Worm (Caenorhabditis elegans) whole organism, dauer: ENCODE measurements around the gene ttr-42.

Experiments used
- unc-62 ChIP-seq: sonication (generic microtip); optimal IDR thresholded peaks from 2 replicates; lab custom pipeline; 2017; ENCODE audit warnings: missing biosample characterization, missing genetic modification reagents, missing genetic modification characterization

The ttr-42 gene

DNA sequence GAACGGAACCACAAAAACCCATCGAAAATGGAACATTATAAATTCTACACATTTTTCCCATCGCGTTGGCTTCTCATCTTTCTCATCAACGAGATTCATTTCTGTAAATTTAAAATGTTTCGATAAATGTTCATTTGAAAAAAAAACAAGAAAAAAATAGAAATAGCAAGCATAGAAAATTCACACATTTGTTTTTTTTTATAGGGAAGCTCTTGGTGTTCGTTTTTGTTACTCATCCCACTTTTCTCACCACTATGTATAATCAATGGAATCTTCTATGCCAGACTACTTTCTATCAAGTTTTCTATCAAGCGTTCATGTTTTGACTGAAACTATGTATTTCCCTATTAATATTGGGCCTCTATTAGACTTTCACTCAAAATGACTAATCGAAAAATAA is 13.5 kb upstream of the ttr-42 start, which contains the start of gene dhcr-24:
TSS of gene dhcr-24 (minus strand) at position 101 of the 400 bp plus-strand sequence.
- TF ChIP-seq unc-62: no peak

- no peak for TF ChIP-seq unc-62
Measured at ce11 chrX:2565308-2565773, 12.2 kb upstream of the ttr-42 start, which contains the start of gene F52H2.15. F52H2.15 (plus strand) TSS chrX:2565358.

DNA sequence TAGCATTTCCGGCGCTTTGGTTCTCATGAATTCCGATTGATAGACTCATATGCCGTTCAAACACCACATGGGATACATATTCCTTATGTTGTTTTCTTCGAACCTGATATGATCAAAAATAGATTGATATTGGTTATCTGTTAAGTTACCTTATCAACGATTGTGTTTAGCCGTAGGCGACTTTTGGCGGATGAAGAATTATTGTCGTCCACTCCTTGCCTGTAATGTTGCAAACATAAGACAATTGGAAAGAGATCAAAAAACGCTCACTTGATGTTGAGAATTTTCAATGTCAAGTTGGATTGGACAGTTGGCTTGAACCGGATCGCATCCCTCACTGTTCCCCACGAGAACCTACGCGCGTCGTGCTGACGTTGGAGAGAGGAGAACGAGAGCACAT is 9.8 kb upstream of the ttr-42 start:
- TF ChIP-seq unc-62: no peak

- no peak for TF ChIP-seq unc-62
Measured at ce11 chrX:2569040-2569439, 8.5 kb upstream of the ttr-42 start.

DNA sequence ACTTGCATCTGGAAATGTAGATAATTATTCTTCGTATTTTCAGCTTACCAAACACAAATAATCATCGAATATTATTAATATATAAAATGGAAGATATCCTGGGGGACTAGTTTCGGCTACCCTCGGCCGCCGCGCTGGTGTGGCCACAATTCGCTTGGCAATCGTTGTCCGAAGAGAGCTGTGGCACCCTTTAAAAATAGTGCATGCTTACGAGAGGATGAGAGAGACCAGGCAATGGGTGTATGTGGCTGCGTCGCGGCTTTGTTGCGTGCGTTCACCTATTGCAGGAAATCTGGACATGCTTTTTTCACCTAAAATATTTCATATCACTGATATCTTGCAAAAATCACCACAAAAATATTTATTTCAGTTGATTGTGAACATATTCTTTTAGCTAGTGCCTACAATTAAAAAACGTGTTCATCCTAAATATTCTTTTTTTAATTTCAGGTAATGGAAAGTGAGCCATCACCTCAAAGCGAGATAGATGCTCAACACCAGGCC is 4.8 kb upstream of the ttr-42 start, which contains the start of the genes ccd-5 and F52H2.1:
TSS of gene ccd-5 (minus strand) at position 8 of the 504 bp plus-strand sequence.
TSS of gene F52H2.1 (plus strand) at position 454 of the 504 bp plus-strand sequence.
- no peak for TF ChIP-seq unc-62

DNA sequence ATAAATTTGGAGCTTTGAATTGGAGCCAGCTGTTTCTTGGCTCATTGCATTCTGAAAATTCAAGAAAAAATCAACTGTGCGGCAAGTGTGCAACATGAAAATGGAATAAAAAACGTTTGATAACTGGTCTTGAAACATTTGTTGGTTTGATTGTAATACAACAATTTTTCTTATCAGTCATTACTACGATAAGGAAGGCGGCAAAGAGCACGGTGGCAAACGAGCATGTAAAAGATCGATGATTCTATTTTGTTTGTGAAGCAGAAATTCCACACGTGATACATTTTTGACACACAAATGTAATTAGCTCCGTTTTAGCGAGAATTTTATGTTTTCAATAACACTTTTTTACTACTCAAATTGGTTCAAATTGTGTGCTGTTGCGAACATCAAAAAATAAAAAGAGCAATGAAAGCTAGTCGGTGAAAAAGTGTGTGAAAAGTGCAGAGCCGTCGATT is 3.0 kb downstream of the ttr-42 start, which contains the start of gene H01M10.1:
TSS of gene H01M10.1 (minus strand) at position 51 of the 458 bp plus-strand sequence.
- no peak for TF ChIP-seq unc-62

DNA sequence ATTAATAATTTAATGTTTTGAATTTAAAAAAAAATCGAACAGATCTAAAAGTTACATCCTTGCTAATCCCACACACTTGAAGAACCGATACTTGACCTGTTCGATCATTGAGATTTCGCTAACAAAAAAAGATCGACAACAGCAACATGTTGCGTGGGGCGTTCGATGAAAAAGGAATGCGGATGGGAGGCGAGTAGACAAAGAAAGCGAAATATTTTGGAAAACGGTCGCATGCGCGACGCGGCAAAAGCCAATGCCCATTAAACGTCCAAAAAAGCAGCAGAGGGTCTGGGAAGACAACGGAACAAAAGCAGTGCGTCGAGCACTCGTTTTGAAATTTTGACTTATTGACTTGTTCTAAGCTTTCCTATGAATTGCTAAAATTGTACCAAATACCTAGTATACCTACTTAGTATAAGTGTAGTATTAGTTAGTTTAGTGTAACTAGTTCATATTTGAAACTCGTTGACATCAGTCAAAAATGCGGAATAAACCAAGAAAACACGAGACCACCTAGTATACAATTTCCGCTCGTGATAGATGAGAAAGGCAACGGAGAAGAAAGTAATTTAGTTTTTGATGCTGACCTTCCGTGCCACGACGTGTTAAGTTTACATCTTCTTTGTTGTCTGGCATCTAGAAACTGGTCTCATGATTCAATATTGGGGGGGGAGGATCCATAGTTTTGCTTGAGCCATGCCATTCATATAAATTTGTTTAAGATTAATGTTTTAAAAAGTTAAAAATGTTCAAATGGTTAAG is 4.5 kb downstream of the ttr-42 start:
- TF ChIP-seq unc-62: no peak

DNA sequence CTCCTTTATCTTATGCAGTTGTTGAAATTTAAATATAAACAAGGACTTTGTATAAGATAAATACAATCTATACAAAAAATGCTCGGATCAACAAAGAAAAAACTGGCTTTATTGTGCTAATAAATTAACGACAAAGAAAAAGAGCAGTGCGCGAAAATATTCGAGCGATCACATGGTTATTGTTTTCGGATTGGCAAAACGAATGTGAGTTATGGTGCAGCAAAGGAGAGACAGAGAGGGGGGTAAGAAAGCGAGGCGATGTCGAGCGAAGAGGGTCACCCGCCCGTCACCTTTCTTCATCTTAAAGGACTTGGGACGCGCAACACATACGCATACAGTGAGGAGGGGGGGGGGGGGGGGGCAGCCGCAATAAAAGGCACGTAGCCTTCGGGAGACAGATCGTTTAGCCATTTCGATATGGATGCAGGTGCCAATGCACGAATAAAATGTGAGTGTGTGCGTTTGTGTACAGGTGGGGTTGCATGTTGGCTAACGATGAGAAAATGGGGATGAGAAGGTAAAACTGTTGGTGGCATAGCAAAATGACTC is 5.7 kb downstream of the ttr-42 start:
- TF ChIP-seq unc-62: no peak

DNA sequence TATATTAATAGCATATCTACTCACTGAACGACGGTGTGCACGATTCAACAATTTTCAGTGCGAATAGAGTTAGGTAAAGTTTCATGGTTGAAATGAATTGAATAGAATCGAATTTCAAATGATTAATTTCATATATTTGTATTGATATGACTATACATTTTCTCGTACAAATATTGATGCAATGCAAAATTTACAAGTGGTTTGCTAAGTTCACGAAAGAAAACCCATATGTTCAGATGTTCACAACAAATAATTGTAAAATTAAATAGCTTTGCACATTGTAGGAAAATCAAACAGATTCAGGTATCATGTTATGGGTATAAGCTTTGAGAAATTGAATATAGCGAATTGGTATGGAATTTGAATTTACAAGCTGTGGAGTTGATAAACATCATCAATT is 8.1 kb downstream of the ttr-42 start, which contains the start of gene H01M10.2:
TSS of gene H01M10.2 (minus strand) at position 101 of the 400 bp plus-strand sequence.
- no peak for TF ChIP-seq unc-62

- no peak for TF ChIP-seq unc-62
Measured at ce11 chrX:2588012-2588411, 10.5 kb downstream of the ttr-42 start.

- TF ChIP-seq unc-62: no peak
Measured at ce11 chrX:2590023-2590422, 12.5 kb downstream of the ttr-42 start.

DNA sequence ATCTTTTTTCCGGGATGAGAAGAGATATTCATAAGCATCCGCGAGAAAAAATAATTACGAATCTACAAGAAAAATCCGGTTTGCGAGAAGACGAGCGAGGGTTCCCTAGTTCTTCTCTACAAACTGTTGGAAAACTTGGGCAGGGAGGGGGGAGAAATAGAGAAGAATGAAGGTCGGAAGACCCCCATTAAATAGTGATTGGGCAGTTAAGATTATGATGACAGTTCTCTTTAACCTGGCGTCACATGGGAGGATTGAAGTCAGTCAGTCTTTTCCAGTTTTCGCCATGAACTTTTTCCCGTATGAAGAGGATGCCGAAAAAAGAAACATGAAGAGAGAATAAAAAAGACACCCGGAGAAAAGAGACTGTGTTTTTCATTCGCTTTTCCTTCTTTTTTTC is 13.2 kb downstream of the ttr-42 start:
- no peak for TF ChIP-seq unc-62

- no peak for TF ChIP-seq unc-62
Measured at ce11 chrX:2591586-2592000, 14.1 kb downstream of the ttr-42 start.

- TF ChIP-seq unc-62: no peak
Measured at ce11 chrX:2592670-2593280, 15.2 kb downstream of the ttr-42 start.

- TF ChIP-seq unc-62: no peak
Measured at ce11 chrX:2593703-2594102, 16.2 kb downstream of the ttr-42 start, which contains the start of the genes nhr-40 and T03G6.7. nhr-40 (plus strand) TSS chrX:2594003. T03G6.7 (plus strand) TSS chrX:2594039.

ce11 chrX:2595027-2595756 is 17.6 kb downstream of the ttr-42 start:
- TF ChIP-seq unc-62: no peak
